Worm (Caenorhabditis elegans) whole organism, L1 larva: ENCODE results near the gene Y37D8A.16.
A peak's percentile ranks its signal among the peaks of the same experiment; 100 is the strongest.

Source experiments
- C16A3.4 ChIP-seq: fragments of 150-350 bp; optimal IDR thresholded peaks from 2 replicates; lab custom pipeline; 2014; ENCODE audit warnings: missing biosample characterization, missing genetic modification characterization
- aha-1 ChIP-seq: fragments of 150-350 bp; optimal IDR thresholded peaks from 2 replicates; lab custom pipeline; 2014; ENCODE audit warnings: missing biosample characterization, missing genetic modification characterization
- aly-2 ChIP-seq: fragments of 150-350 bp; optimal IDR thresholded peaks from 2 replicates; lab custom pipeline; 2014; ENCODE audit warnings: missing biosample characterization, missing genetic modification characterization
- ama-1 ChIP-seq: fragments of 150-350 bp; optimal IDR thresholded peaks from 2 replicates; lab custom pipeline; 2014
- ceh-63 ChIP-seq: fragments of 200-800 bp; sonication (Bioruptor generic); optimal IDR thresholded peaks from 2 replicates; lab custom pipeline; 2018; ENCODE audit warnings: mild to moderate bottlenecking, missing genetic modification characterization, missing compliant biosample characterization
- ceh-8 ChIP-seq: fragments of 200-800 bp; sonication (Bioruptor generic); optimal IDR thresholded peaks from 2 replicates; lab custom pipeline; 2018; ENCODE audit warnings: mild to moderate bottlenecking, missing genetic modification characterization, moderate library complexity, missing compliant biosample characterization
- ceh-88 ChIP-seq: fragments of 200-800 bp; sonication (Bioruptor generic); IDR thresholded peaks from 2 replicates; pipeline ENCODE4 v1.3.6; 2022; ENCODE audit warnings: missing genetic modification characterization, missing compliant biosample characterization
- dpl-1 ChIP-seq, 3 experiments: fragments of 150-350 bp in 2 of 3; sonication (generic microtip) in 1 of 3; optimal IDR thresholded peaks; 2 replicates each; lab custom pipeline; 2014 to 2017; ENCODE audit warnings: missing biosample characterization in 3 of 3, missing genetic modification characterization in 3 of 3, missing genetic modification reagents in 3 of 3
- dsc-1 ChIP-seq: sonication (generic microtip); optimal IDR thresholded peaks from 2 replicates; lab custom pipeline; 2016; ENCODE audit warnings: mild to moderate bottlenecking, missing genetic modification characterization, missing compliant biosample characterization
- efl-1 ChIP-seq, 4 experiments: fragments of 150-350 bp; optimal IDR thresholded peaks in 3 of 4; peaks in 1 of 4; 1 replicate in 1 of 4; 2 replicates in 3 of 4; lab custom pipeline; 2014; ENCODE audit warnings: missing biosample characterization in 2 of 4, missing genetic modification characterization in 2 of 4, missing genetic modification reagents in 2 of 4
- efl-3 ChIP-seq: fragments of 200-800 bp; sonication (Bioruptor generic); optimal IDR thresholded peaks from 2 replicates; lab custom pipeline; 2018; ENCODE audit warnings: mild to moderate bottlenecking, missing genetic modification characterization, missing compliant biosample characterization
- elt-3 ChIP-seq, 6 experiments: fragments of 150-350 bp in 1 of 6; sonication (generic microtip); optimal IDR thresholded peaks; 2 replicates each; lab custom pipeline; 2017 to 2018; ENCODE audit warnings: missing biosample characterization in 6 of 6, missing genetic modification characterization in 6 of 6, inconsistent platforms in 1 of 6
- ets-5 ChIP-seq: fragments of 200-800 bp; sonication (Bioruptor generic); IDR thresholded peaks from 2 replicates; pipeline ENCODE4 v1.3.6; 2022; ENCODE audit warnings: missing genetic modification characterization, missing compliant biosample characterization
- fkh-10 ChIP-seq: sonication (generic microtip); optimal IDR thresholded peaks from 2 replicates; lab custom pipeline; 2017; ENCODE audit warnings: missing biosample characterization, missing genetic modification reagents, missing genetic modification characterization
- fkh-8 ChIP-seq: sonication (generic microtip); optimal IDR thresholded peaks from 2 replicates; lab custom pipeline; 2016; ENCODE audit warnings: mild to moderate bottlenecking, missing genetic modification characterization, missing compliant biosample characterization
- fos-1 ChIP-seq: fragments of 150-350 bp; optimal IDR thresholded peaks from 2 replicates; lab custom pipeline; 2014; ENCODE audit warnings: missing biosample characterization, missing genetic modification characterization
- hlh-17 ChIP-seq: fragments of 200-800 bp; sonication (Bioruptor generic); optimal IDR thresholded peaks from 2 replicates; lab custom pipeline; 2018; ENCODE audit warnings: missing genetic modification characterization, mild to moderate bottlenecking, missing compliant biosample characterization, moderate library complexity, borderline replicate concordance
- isw-1 ChIP-seq: fragments of 200-800 bp; sonication (Bioruptor generic); IDR thresholded peaks from 2 replicates; pipeline ENCODE4 v1.3.6; 2022; ENCODE audit warnings: missing genetic modification characterization, missing compliant biosample characterization
- lin-13 ChIP-seq: fragments of 150-350 bp; optimal IDR thresholded peaks from 2 replicates; lab custom pipeline; 2014; ENCODE audit warnings: missing biosample characterization, missing genetic modification reagents, missing genetic modification characterization
- lin-15B ChIP-seq: fragments of 150-350 bp; sonication (generic microtip); optimal IDR thresholded peaks from 3 replicates; lab custom pipeline; 2014; ENCODE audit warnings: missing biosample characterization, missing genetic modification characterization
- lin-35 ChIP-seq, 2 experiments: fragments of 150-350 bp; optimal IDR thresholded peaks; 2 replicates each; lab custom pipeline; 2014; ENCODE audit warnings: missing biosample characterization in 2 of 2, missing genetic modification characterization in 2 of 2, missing genetic modification reagents in 2 of 2
- lir-3 ChIP-seq: sonication (generic microtip); optimal IDR thresholded peaks from 2 replicates; lab custom pipeline; 2016; ENCODE audit warnings: mild to moderate bottlenecking, missing genetic modification characterization, moderate library complexity, missing compliant biosample characterization; ENCODE audit not compliant: poor library complexity
- lsy-2 ChIP-seq, 2 experiments: fragments of 150-350 bp; optimal IDR thresholded peaks; 2 replicates each; lab custom pipeline; 2014; ENCODE audit warnings: missing biosample characterization in 2 of 2, missing genetic modification characterization in 2 of 2
- mab-9 ChIP-seq: fragments of 200-800 bp; sonication (Bioruptor generic); IDR thresholded peaks from 2 replicates; pipeline ENCODE4 v1.3.6; 2022; ENCODE audit warnings: missing genetic modification reagents, missing genetic modification characterization, missing compliant biosample characterization
- mdl-1 ChIP-seq, 2 experiments: fragments of 150-350 bp; optimal IDR thresholded peaks; 2 replicates each; lab custom pipeline; 2014 to 2017; ENCODE audit warnings: missing biosample characterization in 2 of 2, missing genetic modification characterization in 2 of 2, inconsistent platforms in 1 of 2
- mef-2 ChIP-seq: fragments of 150-350 bp; optimal IDR thresholded peaks from 2 replicates; lab custom pipeline; 2014; ENCODE audit warnings: missing biosample characterization, missing genetic modification characterization
- nhr-11 ChIP-seq: fragments of 150-350 bp; optimal IDR thresholded peaks from 2 replicates; lab custom pipeline; 2014; ENCODE audit warnings: missing biosample characterization, missing genetic modification characterization
- nhr-12 ChIP-seq: sonication (generic microtip); optimal IDR thresholded peaks from 2 replicates; lab custom pipeline; 2017; ENCODE audit warnings: missing biosample characterization, missing genetic modification characterization
- nhr-20 ChIP-seq: sonication (generic microtip); optimal IDR thresholded peaks from 2 replicates; lab custom pipeline; 2016; ENCODE audit warnings: mild to moderate bottlenecking, missing genetic modification characterization, missing compliant biosample characterization
- nhr-28 ChIP-seq: fragments of 150-350 bp; optimal IDR thresholded peaks from 2 replicates; lab custom pipeline; 2014; ENCODE audit warnings: missing biosample characterization, missing genetic modification characterization
- nhr-47 ChIP-seq: sonication (generic microtip); optimal IDR thresholded peaks from 2 replicates; lab custom pipeline; 2016; ENCODE audit warnings: mild to moderate bottlenecking, missing genetic modification characterization, moderate library complexity, missing compliant biosample characterization
- nhr-71 ChIP-seq: sonication (generic microtip); optimal IDR thresholded peaks from 2 replicates; lab custom pipeline; 2016; ENCODE audit warnings: mild to moderate bottlenecking, missing genetic modification characterization, moderate library complexity, missing compliant biosample characterization
- nhr-76 ChIP-seq: sonication (generic microtip); optimal IDR thresholded peaks from 2 replicates; lab custom pipeline; 2017; ENCODE audit warnings: missing biosample characterization, missing genetic modification characterization
- nhr-77 ChIP-seq: fragments of 150-350 bp; optimal IDR thresholded peaks from 2 replicates; lab custom pipeline; 2014; ENCODE audit warnings: missing biosample characterization, missing genetic modification characterization
- nhr-85 ChIP-seq: sonication (generic microtip); peaks from one replicate; lab custom pipeline; 2016; ENCODE audit warnings: missing genetic modification characterization, inconsistent platforms, missing compliant biosample characterization
- pax-3 ChIP-seq: fragments of 200-800 bp; sonication (Bioruptor generic); optimal IDR thresholded peaks from 2 replicates; lab custom pipeline; 2018; ENCODE audit warnings: mild to moderate bottlenecking, missing genetic modification characterization, moderate library complexity, missing compliant biosample characterization
- pqm-1 ChIP-seq: sonication (generic microtip); optimal IDR thresholded peaks from 3 replicates; lab custom pipeline; 2017; ENCODE audit warnings: missing biosample characterization, missing genetic modification characterization
- rnt-1 ChIP-seq: sonication (generic microtip); optimal IDR thresholded peaks from 2 replicates; lab custom pipeline; 2016; ENCODE audit warnings: mild to moderate bottlenecking, missing genetic modification characterization, moderate library complexity, missing compliant biosample characterization
- skn-1 ChIP-seq: fragments of 150-350 bp; optimal IDR thresholded peaks from 2 replicates; lab custom pipeline; 2014; ENCODE audit warnings: missing biosample characterization, missing genetic modification characterization
- snu-23 ChIP-seq: sonication (generic microtip); optimal IDR thresholded peaks from 2 replicates; lab custom pipeline; 2016; ENCODE audit warnings: missing genetic modification characterization, missing compliant biosample characterization
- sup-37 ChIP-seq: fragments of 200-800 bp; sonication (Bioruptor generic); optimal IDR thresholded peaks from 2 replicates; lab custom pipeline; 2018; ENCODE audit warnings: mild to moderate bottlenecking, missing genetic modification characterization, missing compliant biosample characterization
- swsn-7 ChIP-seq: sonication (generic microtip); optimal IDR thresholded peaks from 2 replicates; lab custom pipeline; 2016; ENCODE audit warnings: missing genetic modification characterization, missing compliant biosample characterization
- tbx-2 ChIP-seq: sonication (generic microtip); optimal IDR thresholded peaks from 2 replicates; lab custom pipeline; 2016; ENCODE audit warnings: missing genetic modification characterization, missing compliant biosample characterization
- tlp-1 ChIP-seq: fragments of 150-350 bp; optimal IDR thresholded peaks from 2 replicates; lab custom pipeline; 2014; ENCODE audit warnings: missing biosample characterization, missing genetic modification characterization
- unc-30 ChIP-seq: sonication (generic microtip); optimal IDR thresholded peaks from 2 replicates; lab custom pipeline; 2017; ENCODE audit warnings: missing biosample characterization, missing genetic modification characterization
- unc-86 ChIP-seq: sonication (generic microtip); optimal IDR thresholded peaks from 2 replicates; lab custom pipeline; 2016; ENCODE audit warnings: missing genetic modification characterization, missing compliant biosample characterization
- unc-98 ChIP-seq: fragments of 200-800 bp; sonication (Bioruptor generic); IDR thresholded peaks from 2 replicates; pipeline ENCODE4 v1.3.6; 2022; ENCODE audit warnings: missing genetic modification characterization, missing compliant biosample characterization
- zag-1 ChIP-seq: fragments of 150-350 bp; optimal IDR thresholded peaks from 2 replicates; lab custom pipeline; 2014; ENCODE audit warnings: missing biosample characterization, missing genetic modification characterization
- zip-4 ChIP-seq: fragments of 200-800 bp; sonication (Bioruptor generic); optimal IDR thresholded peaks from 2 replicates; lab custom pipeline; 2018; ENCODE audit warnings: mild to moderate bottlenecking, missing genetic modification characterization, moderate library complexity, missing compliant biosample characterization
- ztf-11 ChIP-seq, 2 experiments: sonication (generic microtip); optimal IDR thresholded peaks; 2 replicates each; lab custom pipeline; 2016 to 2017; ENCODE audit warnings: missing genetic modification characterization in 2 of 2, missing biosample characterization in 1 of 2, missing compliant biosample characterization in 1 of 2

The Y37D8A.16 gene

DNA sequence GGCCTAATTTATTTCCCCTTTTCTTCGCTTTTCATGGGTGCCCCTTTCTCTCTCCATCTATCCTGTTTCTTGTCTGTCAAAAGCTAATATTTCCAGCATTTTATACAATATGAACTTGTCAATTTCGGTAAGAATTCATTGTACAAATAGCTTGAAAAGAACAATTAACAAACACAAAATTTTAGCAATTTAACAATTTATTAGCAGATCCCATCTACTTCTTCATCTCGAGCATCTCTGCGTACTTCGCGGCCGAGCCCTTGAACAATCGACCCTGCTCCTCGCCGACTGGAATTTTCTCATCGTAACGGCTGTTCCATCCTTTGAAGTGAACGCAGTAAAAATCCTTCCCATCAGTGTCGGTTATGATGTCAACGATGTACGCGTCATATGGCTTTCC, 42.8 kb downstream of the Y37D8A.16 start:
- TF ChIP-seq unc-30 (tag; lab: Kevin White, UChicago) (no peak), aha-1 (no peak), unc-98 (GFP tag; lab: Robert Waterston, UW) (no peak), pax-3 (tag; lab: Kevin White, UChicago) (no peak), pqm-1 (no peak), elt-3 (tag; optimal IDR thresholded peaks at IDR 0.05; lab: Kevin White, UChicago) (no peak), ceh-88 (GFP tag; lab: Robert Waterston, UW) (no peak), ceh-63 (no peak), mab-9 (GFP tag; lab: Robert Waterston, UW) (no peak), nhr-76 (tag; lab: Kevin White, UChicago) (no peak), dpl-1 (GFP tag; optimal IDR thresholded peaks at IDR 0.05; lab: Kevin White, UChicago) (no peak), nhr-11 (tag; lab: Kevin White, UChicago) (no peak), zip-4 (GFP tag; lab: Kevin White, UChicago) (no peak), lir-3 (tag; lab: Kevin White, UChicago) (no peak), ceh-8 (no peak), efl-3 (GFP tag; lab: Kevin White, UChicago) (no peak), lin-13 (no peak), ets-5 (GFP tag; lab: Robert Waterston, UW) (no peak)

DNA sequence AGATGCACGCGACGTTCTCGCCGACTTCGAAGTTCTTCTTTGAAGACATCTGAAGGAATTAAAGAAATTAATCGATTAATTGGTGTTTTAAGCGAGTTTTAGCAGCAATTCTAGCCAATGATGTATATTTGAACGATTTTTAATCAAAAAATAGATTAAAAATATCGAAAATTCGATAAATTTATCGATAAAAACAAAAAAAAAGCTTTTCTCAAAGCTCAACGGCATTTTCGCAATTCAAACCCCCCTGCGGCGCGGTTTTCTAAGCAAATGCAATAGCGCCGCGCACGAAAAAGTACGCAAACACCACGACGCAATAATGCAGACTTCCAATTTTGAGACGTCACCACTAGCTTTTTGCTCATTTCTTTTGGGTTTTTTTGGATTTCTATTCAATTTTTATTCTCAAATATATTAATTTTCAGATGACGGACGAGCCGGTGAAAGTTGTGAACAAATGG, 43.8 kb downstream of the Y37D8A.16 start, which contains the start of the genes mrg-1 and spcs-2:
Gene mrg-1, minus strand, starts transcription at position 51 of the 461 bp plus-strand sequence.
Gene spcs-2, plus strand, starts transcription at position 426 of the 461 bp plus-strand sequence.
- TF ChIP-seq isw-1 (GFP tag; lab: Robert Waterston, UW) (peak; percentile 84), fkh-8 (tag; lab: Kevin White, UChicago) (peak; percentile 87), nhr-12 (tag; lab: Kevin White, UChicago) (no peak), skn-1 (tag; lab: Kevin White, UChicago) (peak; percentile 88), tlp-1 (tag; lab: Kevin White, UChicago) (no peak), zag-1 (tag; lab: Kevin White, UChicago) (peak; percentile 33), mdl-1 (tag; optimal IDR thresholded peaks at IDR 0.05; lab: Kevin White, UChicago) (peak in 1 of 2 experiments; percentile 71), aly-2 (tag; lab: Kevin White, UChicago) (peak; percentile 11), snu-23 (peak; percentile 95), efl-3 (GFP tag; lab: Kevin White, UChicago) (no peak), lin-15B (tag; lab: Kevin White, UChicago) (peak; percentile 82), swsn-7 (peak; percentile 94), nhr-85 (peak; percentile 88), nhr-11 (tag; lab: Kevin White, UChicago) (no peak), mab-9 (GFP tag; lab: Robert Waterston, UW) (0 out of 2 replicates have a peak, but pooled peaks have one; percentile 21), lin-35 (GFP tag; optimal IDR thresholded peaks at IDR 0.05; lab: Kevin White, UChicago) (peak; percentile 85 to 92), C16A3.4 (tag; lab: Kevin White, UChicago) (peak; percentile 93), elt-3 (tag; optimal IDR thresholded peaks at IDR 0.05; lab: Kevin White, UChicago) (peak in 3 of 6 experiments; percentile 33 to 62 (median 59)), nhr-77 (peak; percentile 73), hlh-17 (GFP tag; lab: Kevin White, UChicago) (no peak), unc-86 (tag; lab: Kevin White, UChicago) (peak; percentile 91), efl-1 (optimal IDR thresholded peaks at IDR 0.05; lab: Kevin White, UChicago) (peak; percentile 89 to 90), efl-1 (GFP tag; optimal IDR thresholded peaks at IDR 0.05 in 1 of 2; lab: Kevin White, UChicago) (peak; percentile 87 to 99), rnt-1 (tag; lab: Kevin White, UChicago) (peak; percentile 96), nhr-20 (tag; lab: Kevin White, UChicago) (peak; percentile 89), lin-13 (peak; percentile 88), nhr-47 (tag; lab: Kevin White, UChicago) (peak; percentile 93), lsy-2 (tag; optimal IDR thresholded peaks at IDR 0.05; lab: Kevin White, UChicago) (peak; percentile 91 to 93), ama-1 (lab: Kevin White, UChicago) (no peak), lir-3 (tag; lab: Kevin White, UChicago) (peak; percentile 84), fos-1 (tag; lab: Kevin White, UChicago) (peak; percentile 83), ceh-88 (GFP tag; lab: Robert Waterston, UW) (peak; percentile 66), ztf-11 (tag; optimal IDR thresholded peaks at IDR 0.05; lab: Kevin White, UChicago) (peak in 1 of 2 experiments; percentile 92), tbx-2 (tag; lab: Kevin White, UChicago) (peak; percentile 92), dsc-1 (peak; percentile 87), fkh-10 (GFP tag; lab: Kevin White, UChicago) (peak; percentile 64), aha-1 (peak; percentile 26), mef-2 (tag; lab: Kevin White, UChicago) (no peak), nhr-71 (tag; lab: Kevin White, UChicago) (peak; percentile 94), nhr-28 (no peak), zip-4 (GFP tag; lab: Kevin White, UChicago) (peak; percentile 71), sup-37 (GFP tag; lab: Kevin White, UChicago) (peak; percentile 49)
